Fruit fly (Drosophila melanogaster) whole organism, pupa: Measurements from ENCODE around the gene Fancl.

Experiments used
- CG10348 ChIP-seq: fragments of 200-800 bp; sonication (Bioruptor generic); IDR thresholded peaks from 2 replicates; pipeline ENCODE4 v1.3.6; 2022; ENCODE audit warnings: missing biosample characterization, missing genetic modification characterization
- CG12605 ChIP-seq: fragments of 200-800 bp; sonication (Bioruptor generic); IDR thresholded peaks from 2 replicates; pipeline ENCODE4 v1.3.6; 2022; ENCODE audit warnings: missing biosample characterization, missing genetic modification characterization
- CG13204 ChIP-seq: fragments of 200-800 bp; sonication (Bioruptor generic); optimal IDR thresholded peaks from 2 replicates; lab custom pipeline; 2018; ENCODE audit warnings: missing biosample characterization, mild to moderate bottlenecking, missing genetic modification characterization, moderate library complexity
- CG14655 ChIP-seq: fragments of 200-800 bp; sonication (Bioruptor generic); optimal IDR thresholded peaks from 3 replicates; lab custom pipeline; 2017; ENCODE audit warnings: mild to moderate bottlenecking, missing biosample characterization, missing genetic modification reagents, missing genetic modification characterization
- CG17806 ChIP-seq: fragments of 200-800 bp; sonication (Bioruptor generic); optimal IDR thresholded peaks from 2 replicates; lab custom pipeline; 2018; ENCODE audit warnings: missing biosample characterization, mild to moderate bottlenecking, missing genetic modification characterization, moderate library complexity
- CG34367 ChIP-seq: fragments of 200-800 bp; sonication (Bioruptor generic); optimal IDR thresholded peaks from 2 replicates; lab custom pipeline; 2018; ENCODE audit warnings: missing biosample characterization, mild to moderate bottlenecking, missing genetic modification characterization
- CG4496 ChIP-seq: fragments of 200-800 bp; sonication (Bioruptor generic); IDR thresholded peaks from 3 replicates; pipeline ENCODE4 v1.3.6; 2022; ENCODE audit warnings: missing biosample characterization, missing genetic modification characterization
- CG8301 ChIP-seq: fragments of 200-800 bp; sonication (Bioruptor generic); optimal IDR thresholded peaks from 2 replicates; lab custom pipeline; 2018; ENCODE audit warnings: missing biosample characterization, mild to moderate bottlenecking, missing genetic modification characterization
- D1 ChIP-seq: fragments of 200-800 bp; sonication (Bioruptor generic); optimal IDR thresholded peaks from 2 replicates; lab custom pipeline; 2018; ENCODE audit warnings: missing biosample characterization, mild to moderate bottlenecking, missing genetic modification characterization, moderate library complexity
- EcR ChIP-seq: fragments of 200-800 bp; sonication (Bioruptor generic); optimal IDR thresholded peaks from 3 replicates; lab custom pipeline; 2019; ENCODE audit warnings: missing biosample characterization, missing genetic modification characterization, mild to moderate bottlenecking, moderate library complexity, missing genetic modification reagents
- Pif1A ChIP-seq: fragments of 200-800 bp; sonication (Bioruptor generic); optimal IDR thresholded peaks from 3 replicates; lab custom pipeline; 2016; ENCODE audit warnings: missing biosample characterization, missing genetic modification characterization
- Pif1B ChIP-seq: fragments of 200-800 bp; sonication (Bioruptor generic); optimal IDR thresholded peaks from 3 replicates; lab custom pipeline; 2016; ENCODE audit warnings: missing biosample characterization, missing genetic modification characterization
- fd96Ca ChIP-seq: fragments of 200-800 bp; sonication (Bioruptor generic); IDR thresholded peaks from 3 replicates; pipeline ENCODE4 v1.3.6; 2022; ENCODE audit warnings: missing biosample characterization, missing genetic modification characterization
- gl ChIP-seq: fragments of 200-800 bp; sonication (Bioruptor generic); optimal IDR thresholded peaks from 2 replicates; lab custom pipeline; 2018; ENCODE audit warnings: missing biosample characterization, mild to moderate bottlenecking, missing genetic modification characterization

- TF ChIP-seq gl (tag; lab: Kevin White, UChicago) (no peak), CG12605 (no peak), CG17806 (no peak), CG34367 (no peak), CG14655 (GFP tag; lab: Kevin White, UChicago) (no peak), CG8301 (no peak), EcR (GFP tag; lab: Kevin White, UChicago) (no peak), Pif1B (GFP tag; lab: Kevin White, UChicago) (no peak), Pif1A (GFP tag; lab: Kevin White, UChicago) (no peak), fd96Ca (no peak), CG13204 (GFP tag; lab: Kevin White, UChicago) (no peak), CG10348 (no peak), D1 (no peak), CG4496 (GFP tag; lab: Robert Waterston, UW) (no peak)
Measured at dm6 chr3R:10086222-10086621, 33.6 kb upstream of the Fancl start.
